Worm (Caenorhabditis elegans): Measurements from ENCODE around the gene dmsr-7.
A peak's percentile ranks its signal among the peaks of the same experiment; 100 is the strongest.

dmsr-7 gene

ce11 chrV:5423120-5423519 is 18.0 kb downstream of the dmsr-7 start, which contains the start of gene cyp-14A5:
cyp-14A5 (minus strand) TSS chrV:5423282.
- no peak for TF ChIP-seq hlh-30 (tag; optimal IDR thresholded peaks at IDR 0.05; ENCODE audit: insufficient read depth)
- TF ChIP-seq ceh-45 (GFP tag; IDR thresholded peaks at IDR 0.05): no peak

- TF ChIP-seq unc-55 (GFP tag; optimal IDR thresholded peaks at IDR 0.05) (no peak), tbx-7 (tag; optimal IDR thresholded peaks at IDR 0.05) (no peak), nhr-11 (tag; optimal IDR thresholded peaks at IDR 0.05) (no peak), ceh-6 (GFP tag; optimal IDR thresholded peaks at IDR 0.05) (no peak), ceh-18 (tag; optimal IDR thresholded peaks at IDR 0.05) (no peak), fax-1 (tag; optimal IDR thresholded peaks at IDR 0.05) (no peak), hlh-8 (tag; optimal IDR thresholded peaks at IDR 0.05) (no peak)
Observed at ce11 chrV:5425008-5425407, 19.9 kb downstream of the dmsr-7 start.

ce11 chrV:5426337-5426736 is 21.2 kb downstream of the dmsr-7 start:
- no peak for TF ChIP-seq fkh-10 (GFP tag; optimal IDR thresholded peaks at IDR 0.05)
- TF ChIP-seq hlh-15 (tag; optimal IDR thresholded peaks at IDR 0.05): no peak
- no peak for TF ChIP-seq ceh-45 (GFP tag; IDR thresholded peaks at IDR 0.05)
- TF ChIP-seq unc-42 (tag; optimal IDR thresholded peaks at IDR 0.05): no peak
- TF ChIP-seq tbx-2 (tag; optimal IDR thresholded peaks at IDR 0.05): no peak
- no peak for TF ChIP-seq F13H6.1 (tag; optimal IDR thresholded peaks at IDR 0.05)
- TF ChIP-seq C08G9.2 (tag; optimal IDR thresholded peaks at IDR 0.05): no peak
- no peak for TF ChIP-seq ceh-48 (tag; optimal IDR thresholded peaks at IDR 0.05)
- no peak for TF ChIP-seq hlh-13 (GFP tag; optimal IDR thresholded peaks at IDR 0.05)
- TF ChIP-seq gmeb-2 (tag; optimal IDR thresholded peaks at IDR 0.05): no peak
- TF ChIP-seq sox-4 (tag; optimal IDR thresholded peaks at IDR 0.05): no peak

- TF ChIP-seq unc-3 (GFP tag; conservative IDR thresholded peaks at IDR 0.05) (no peak), unc-3 (tag; optimal IDR thresholded peaks at IDR 0.05) (no peak), pat-9 (tag; optimal IDR thresholded peaks at IDR 0.05) (no peak), fkh-6 (tag; optimal IDR thresholded peaks at IDR 0.05) (no peak), ceh-22 (tag; optimal IDR thresholded peaks at IDR 0.05) (no peak), unc-55 (GFP tag; optimal IDR thresholded peaks at IDR 0.05) (no peak), hlh-8 (tag; optimal IDR thresholded peaks at IDR 0.05) (no peak), odd-2 (tag; optimal IDR thresholded peaks at IDR 0.05) (no peak)
Observed at ce11 chrV:5427860-5428259, 22.7 kb downstream of the dmsr-7 start, which contains the start of gene rhr-1. rhr-1 (plus strand) TSS chrV:5428160.

- TF ChIP-seq ceh-18 (tag; optimal IDR thresholded peaks at IDR 0.05): no peak
- no peak for TF ChIP-seq zip-5 (tag; optimal IDR thresholded peaks at IDR 0.05)
- no peak for TF ChIP-seq ceh-31 (tag; optimal IDR thresholded peaks at IDR 0.05)
- no peak for TF ChIP-seq ceh-45 (GFP tag; IDR thresholded peaks at IDR 0.05)
- no peak for TF ChIP-seq ahr-1 (tag; optimal IDR thresholded peaks at IDR 0.05)
- no peak for TF ChIP-seq ceh-6 (GFP tag; optimal IDR thresholded peaks at IDR 0.05)
- no peak for TF ChIP-seq tbx-2 (tag; optimal IDR thresholded peaks at IDR 0.05)
- TF ChIP-seq odd-2 (tag; optimal IDR thresholded peaks at IDR 0.05): no peak
- TF ChIP-seq rnt-1 (tag; optimal IDR thresholded peaks at IDR 0.05): no peak
- TF ChIP-seq ttx-3 (tag; optimal IDR thresholded peaks at IDR 0.05): no peak
- TF ChIP-seq elt-4 (tag; optimal IDR thresholded peaks at IDR 0.05): no peak
- TF ChIP-seq fkh-6 (tag; optimal IDR thresholded peaks at IDR 0.05): no peak
- TF ChIP-seq hlh-30 (tag; optimal IDR thresholded peaks at IDR 0.05; ENCODE audit: insufficient read depth): no peak
- no peak for TF ChIP-seq K09A11.1 (tag; optimal IDR thresholded peaks at IDR 0.05; ENCODE audit: insufficient read depth)
- TF ChIP-seq gmeb-2 (tag; optimal IDR thresholded peaks at IDR 0.05): no peak
Observed at ce11 chrV:5432499-5432898, 27.3 kb downstream of the dmsr-7 start, which contains the start of gene F08F3.8. F08F3.8 (minus strand) TSS chrV:5432599.

- no peak for TF ChIP-seq ceh-19 (GFP tag; optimal IDR thresholded peaks at IDR 0.05)
- peak; percentile 40 for TF ChIP-seq ceh-14 (tag; optimal IDR thresholded peaks at IDR 0.05)
- peak; percentile 41 for TF ChIP-seq pqm-1 (tag; optimal IDR thresholded peaks at IDR 0.05)
- TF ChIP-seq ceh-18 (tag; optimal IDR thresholded peaks at IDR 0.05): no peak
- TF ChIP-seq elt-2 (tag; optimal IDR thresholded peaks at IDR 0.05): peak; percentile 96
- peak; percentile 51 for TF ChIP-seq unc-42 (tag; optimal IDR thresholded peaks at IDR 0.05)
- no peak for TF ChIP-seq nhr-232 (tag; optimal IDR thresholded peaks at IDR 0.05)
- no peak for TF ChIP-seq K02D7.2 (tag; optimal IDR thresholded peaks at IDR 0.05)
- no peak for TF ChIP-seq odd-2 (tag; optimal IDR thresholded peaks at IDR 0.05)
- TF ChIP-seq dmd-4 (tag; optimal IDR thresholded peaks at IDR 0.05; ENCODE audit: borderline replicate concordance): no peak
- no peak for TF ChIP-seq pag-3 (tag; optimal IDR thresholded peaks at IDR 0.05; ENCODE audit: borderline replicate concordance)
- no peak for TF ChIP-seq Y22D7AL.16 (tag; optimal IDR thresholded peaks at IDR 0.05)
- TF ChIP-seq npax-4 (tag; optimal IDR thresholded peaks at IDR 0.05): no peak
- no peak for TF ChIP-seq lim-6 (tag; optimal IDR thresholded peaks at IDR 0.05)
- peak; percentile 14 for TF ChIP-seq dve-1 (tag; optimal IDR thresholded peaks at IDR 0.05)
Observed at ce11 chrV:5433020-5433419, 27.9 kb downstream of the dmsr-7 start, which contains the start of gene acl-6. acl-6 (plus strand) TSS chrV:5433386.

All from whole organism, late embryonic.